Worm (Caenorhabditis elegans): ENCODE measurements around the gene neg-1.

The neg-1 gene

ce11 chrV:4333518-4333917, 41.2 kb downstream of the neg-1 start:
- TF ChIP-seq madf-5 (GFP tag; IDR thresholded peaks at IDR 0.05) = peak in 1 of 2 experiments; percentile 76; a peak in 1 of 4 replicates

- TF ChIP-seq mdt-29 (GFP tag; IDR thresholded peaks at IDR 0.05) (no peak), Y75B8A.6 (GFP tag; IDR thresholded peaks at IDR 0.05) (no peak), hmg-1.1 (GFP tag; IDR thresholded peaks at IDR 0.05) (no peak), nhr-6 (tag; optimal IDR thresholded peaks at IDR 0.05) (no peak)
These were observed 42.2 kb downstream of the neg-1 start, which contains the start of gene oac-12 for ce11 chrV:4332450-4332849. TSS of gene oac-12 (minus strand) at chrV:4332550.

- TF ChIP-seq snpc-1.2 (GFP tag; IDR thresholded peaks at IDR 0.05) (no peak), T20F7.1 (GFP tag; optimal IDR thresholded peaks at IDR 0.05) (no peak), lin-38 (GFP tag; IDR thresholded peaks at IDR 0.05) (no peak), nhr-48 (tag; optimal IDR thresholded peaks at IDR 0.05) (no peak), daf-12 (tag; optimal IDR thresholded peaks at IDR 0.05) (no peak), nhr-11 (tag; optimal IDR thresholded peaks at IDR 0.05) (no peak), unc-130 (GFP tag; optimal IDR thresholded peaks at IDR 0.05) (no peak), nhr-28 (tag; optimal IDR thresholded peaks at IDR 0.05) (no peak)
These were observed 43.9 kb downstream of the neg-1 start for ce11 chrV:4330820-4331219.

ce11 chrV:4326841-4327240, 47.8 kb downstream of the neg-1 start, which contains the start of gene D2063.1:
TSS of gene D2063.1 (plus strand) at chrV:4327121.
- no peak for TF ChIP-seq nhr-102 (tag; optimal IDR thresholded peaks at IDR 0.05)
- TF ChIP-seq unc-62 (GFP tag; optimal IDR thresholded peaks at IDR 0.05 in 1 of 2) = no peak
- TF ChIP-seq unc-62 (tag; optimal IDR thresholded peaks at IDR 0.05) = no peak
- peak; percentile 23 for TF ChIP-seq nhr-28 (tag; optimal IDR thresholded peaks at IDR 0.05)
- no peak for TF ChIP-seq F26F4.8 (GFP tag; conservative IDR thresholded peaks at IDR 0.05)
- no peak for TF ChIP-seq Y75B8A.6 (GFP tag; IDR thresholded peaks at IDR 0.05)
- no peak for TF ChIP-seq nhr-111 (GFP tag; optimal IDR thresholded peaks at IDR 0.05)
- no peak for TF ChIP-seq unc-130 (GFP tag; optimal IDR thresholded peaks at IDR 0.05)
- TF ChIP-seq F37D6.2 (tag; optimal IDR thresholded peaks at IDR 0.05) = no peak
- no peak for TF ChIP-seq nhr-77 (tag; optimal IDR thresholded peaks at IDR 0.05)
- no peak for TF ChIP-seq fos-1 (tag; optimal IDR thresholded peaks at IDR 0.05)
- no peak for TF ChIP-seq mxl-3 (GFP tag; optimal IDR thresholded peaks at IDR 0.05)
- peak; percentile 89 for TF ChIP-seq nhr-11 (tag; optimal IDR thresholded peaks at IDR 0.05)

ce11 chrV:4325415-4325814, 49.3 kb downstream of the neg-1 start, which contains the start of gene nhr-125:
TSS of gene nhr-125 (minus strand) at chrV:4325515.
- TF ChIP-seq aha-1 (tag) (peak; percentile 62), gei-8 (GFP tag; optimal IDR thresholded peaks at IDR 0.05) (no peak)

Data from whole organism, L4 larva.